Fruit fly (Drosophila melanogaster): ENCODE data around the gene Snoo.
A peak's percentile ranks its signal among the peaks of the same experiment; 100 is the strongest.

Snoo gene

dm6 chr2L:8009283-8010211 lies 25.6 kb upstream of the Snoo start, which contains the start of gene CG12560 (continued):
- TF ChIP-seq CG4360 (GFP tag; IDR thresholded peaks at IDR 0.05) (no peak), al (GFP tag; IDR thresholded peaks at IDR 0.05) (no peak), Deaf1 (tag; optimal IDR thresholded peaks at IDR 0.05) (no peak), CG4424 (GFP tag; optimal IDR thresholded peaks at IDR 0.05) (no peak), H2.0 (GFP tag; IDR thresholded peaks at IDR 0.05) (no peak), Hmr (GFP tag; optimal IDR thresholded peaks at IDR 0.05) (peak; percentile 9), CG12659 (GFP tag; optimal IDR thresholded peaks at IDR 0.05) (peak; percentile 26), sc (optimal IDR thresholded peaks at IDR 0.05) (no peak), sc (GFP tag; optimal IDR thresholded peaks at IDR 0.05) (no peak), CG4617 (GFP tag; optimal IDR thresholded peaks at IDR 0.05; ENCODE audit: borderline replicate concordance) (no peak), usp (GFP tag; optimal IDR thresholded peaks at IDR 0.05) (no peak), MESR4 (GFP tag; optimal IDR thresholded peaks at IDR 0.05) (no peak), gce (GFP tag; IDR thresholded peaks at IDR 0.05) (no peak), CG7786 (GFP tag; optimal IDR thresholded peaks at IDR 0.05) (no peak), lbe (GFP tag; optimal IDR thresholded peaks at IDR 0.05) (no peak), sima (GFP tag; optimal IDR thresholded peaks at IDR 0.05) (no peak), tna (GFP tag; IDR thresholded peaks at IDR 0.05; ENCODE audit: partially characterized antibody) (peak; percentile 40; the same call in 1 of the 2 replicates), CG9215 (GFP tag; IDR thresholded peaks at IDR 0.05) (no peak; the same call in 1 of the 2 replicates), lilli (GFP tag; optimal IDR thresholded peaks at IDR 0.05) (peak; percentile 24), HHEX (GFP tag; optimal IDR thresholded peaks at IDR 0.05) (no peak), jumu (GFP tag; optimal IDR thresholded peaks at IDR 0.05) (no peak), phol (tag; optimal IDR thresholded peaks at IDR 0.05) (no peak), Rx (GFP tag; IDR thresholded peaks at IDR 0.05) (no peak), Mrtf (GFP tag; IDR thresholded peaks at IDR 0.05) (no peak), Dad (GFP tag; optimal IDR thresholded peaks at IDR 0.05) (no peak), Nf-YC (tag; optimal IDR thresholded peaks at IDR 0.05) (no peak), MTF-1 (GFP tag; optimal IDR thresholded peaks at IDR 0.05; ENCODE audit: borderline replicate concordance) (no peak), Doc3 (GFP tag; IDR thresholded peaks at IDR 0.05; ENCODE audit: partially characterized antibody) (no peak), Sox100B (GFP tag; optimal IDR thresholded peaks at IDR 0.05) (peak; percentile 19), CG10147 (GFP tag; optimal IDR thresholded peaks at IDR 0.05) (no peak), pnt (GFP tag; optimal IDR thresholded peaks at IDR 0.05) (no peak), zf30C (GFP tag; optimal IDR thresholded peaks at IDR 0.05) (no peak), CG10321 (GFP tag; IDR thresholded peaks at IDR 0.05) (no peak), nerfin-2 (GFP tag; IDR thresholded peaks at IDR 0.05; ENCODE audit: partially characterized antibody) (no peak), Vsx1 (GFP tag; optimal IDR thresholded peaks at IDR 0.05) (no peak), sob (GFP tag; IDR thresholded peaks at IDR 0.05) (0 out of 2 replicates have a peak, but pooled peaks have one; percentile 37), btn (GFP tag; optimal IDR thresholded peaks at IDR 0.05) (no peak), gro (GFP tag; optimal IDR thresholded peaks at IDR 0.05) (no peak), CG9727 (GFP tag; optimal IDR thresholded peaks at IDR 0.05) (no peak), Sry-β (GFP tag; optimal IDR thresholded peaks at IDR 0.05) (no peak), CG16815 (GFP tag; optimal IDR thresholded peaks at IDR 0.05) (no peak), MBD-R2 (GFP tag; IDR thresholded peaks at IDR 0.05) (no peak), CG34376 (GFP tag; optimal IDR thresholded peaks at IDR 0.05) (peak; percentile 45), BtbVII (GFP tag; optimal IDR thresholded peaks at IDR 0.05) (no peak), CG4707 (GFP tag; optimal IDR thresholded peaks at IDR 0.05) (no peak), abd-A (tag; optimal IDR thresholded peaks at IDR 0.05) (no peak), CG4820 (GFP tag; optimal IDR thresholded peaks at IDR 0.05) (no peak), ab (GFP tag; optimal IDR thresholded peaks at IDR 0.05) (no peak), HmgD (GFP tag; optimal IDR thresholded peaks at IDR 0.05) (no peak)

All from whole organism, embryonic.